Worm (Caenorhabditis elegans): Measurements from ENCODE around the gene spp-1.

Gene spp-1

ce11 chrIII:10338992-10339852, 16.2 kb downstream of the spp-1 start (continued):
- peak; percentile 44 for TF ChIP-seq sma-3 (GFP tag; optimal IDR thresholded peaks at IDR 0.05)
- peak; percentile 80 for TF ChIP-seq nhr-25 (tag; optimal IDR thresholded peaks at IDR 0.05)
- TF ChIP-seq C34F6.9 (tag; optimal IDR thresholded peaks at IDR 0.05) = no peak
- TF ChIP-seq F13H6.1 (tag; optimal IDR thresholded peaks at IDR 0.05) = no peak
- no peak for TF ChIP-seq nhr-77 (tag; optimal IDR thresholded peaks at IDR 0.05)
- no peak for TF ChIP-seq lin-39 (tag; optimal IDR thresholded peaks at IDR 0.05)
- TF ChIP-seq mab-5 (tag; optimal IDR thresholded peaks at IDR 0.05) = no peak
- no peak for TF ChIP-seq ztf-11 (tag; optimal IDR thresholded peaks at IDR 0.05)
- TF ChIP-seq nhr-10 (tag; optimal IDR thresholded peaks at IDR 0.05) = no peak
- TF ChIP-seq dmd-4 (tag; optimal IDR thresholded peaks at IDR 0.05) = no peak
- TF ChIP-seq nhr-21 (tag; optimal IDR thresholded peaks at IDR 0.05) = peak; percentile 18
- TF ChIP-seq gmeb-1 (tag; optimal IDR thresholded peaks at IDR 0.05) = no peak
- TF ChIP-seq lin-13 (GFP tag; optimal IDR thresholded peaks at IDR 0.05) = peak; percentile 31

ce11 chrIII:10337508-10338166, 17.8 kb downstream of the spp-1 start, which contains the start of gene ttr-15:
ttr-15 (plus strand) TSS chrIII:10337847.
- TF ChIP-seq elt-1 (tag; optimal IDR thresholded peaks at IDR 0.05) (no peak), crh-2 (tag; optimal IDR thresholded peaks at IDR 0.05) (peak; percentile 15), alr-1 (tag; optimal IDR thresholded peaks at IDR 0.05) (no peak), ama-1 (optimal IDR thresholded peaks at IDR 0.05) (peak; percentile 86), blmp-1 (tag; optimal IDR thresholded peaks at IDR 0.05; ENCODE audit: insufficient read depth) (no peak), gmeb-1 (tag; optimal IDR thresholded peaks at IDR 0.05) (no peak), lin-11 (tag; optimal IDR thresholded peaks at IDR 0.05) (no peak), nhr-25 (tag; optimal IDR thresholded peaks at IDR 0.05) (peak; percentile 63), sma-3 (GFP tag; optimal IDR thresholded peaks at IDR 0.05) (peak; percentile 84), elt-3 (tag; optimal IDR thresholded peaks at IDR 0.05) (no peak), lin-13 (GFP tag; optimal IDR thresholded peaks at IDR 0.05) (no peak), zag-1 (tag; optimal IDR thresholded peaks at IDR 0.05) (no peak), lin-39 (tag; optimal IDR thresholded peaks at IDR 0.05) (no peak), fos-1 (tag; optimal IDR thresholded peaks at IDR 0.05) (peak; percentile 40), Y55F3AM.14 (GFP tag; optimal IDR thresholded peaks at IDR 0.05) (peak; percentile 56), skn-1 (tag; optimal IDR thresholded peaks at IDR 0.05) (no peak), R02D3.7 (tag; optimal IDR thresholded peaks at IDR 0.05) (no peak), nhr-23 (tag; optimal IDR thresholded peaks at IDR 0.05) (no peak), ceh-82 (tag; optimal IDR thresholded peaks at IDR 0.05) (no peak), nhr-129 (tag; optimal IDR thresholded peaks at IDR 0.05) (peak; percentile 11), ZK546.5 (tag; optimal IDR thresholded peaks at IDR 0.05) (no peak), dmd-4 (tag; optimal IDR thresholded peaks at IDR 0.05) (no peak), nhr-77 (tag; optimal IDR thresholded peaks at IDR 0.05) (no peak), mbf-1 (tag; optimal IDR thresholded peaks at IDR 0.05) (no peak), nhr-11 (tag; optimal IDR thresholded peaks at IDR 0.05) (no peak), mab-5 (tag; optimal IDR thresholded peaks at IDR 0.05) (no peak), unc-62 (GFP tag; optimal IDR thresholded peaks at IDR 0.05) (no peak), ceh-16 (tag; optimal IDR thresholded peaks at IDR 0.05) (no peak), nhr-12 (tag; optimal IDR thresholded peaks at IDR 0.05) (no peak), ztf-11 (tag; optimal IDR thresholded peaks at IDR 0.05) (no peak), sma-9 (GFP tag; optimal IDR thresholded peaks at IDR 0.05) (peak; percentile 29), sma-9 (tag; optimal IDR thresholded peaks at IDR 0.05) (no peak), nhr-21 (tag; optimal IDR thresholded peaks at IDR 0.05) (peak; percentile 12), egl-27 (tag; optimal IDR thresholded peaks at IDR 0.05) (no peak), lsy-2 (tag; optimal IDR thresholded peaks at IDR 0.05) (no peak)

ce11 chrIII:10336109-10336508, 19.4 kb downstream of the spp-1 start:
- TF ChIP-seq gmeb-1 (tag; optimal IDR thresholded peaks at IDR 0.05) (no peak), nhr-129 (tag; optimal IDR thresholded peaks at IDR 0.05) (no peak), ztf-1 (GFP tag; conservative IDR thresholded peaks at IDR 0.05) (no peak), fos-1 (tag; optimal IDR thresholded peaks at IDR 0.05) (no peak)

All from whole organism, L2 larva.